Worm (Caenorhabditis elegans) whole organism, young adult: ENCODE measurements around the gene R07B1.8.
A peak's percentile ranks its signal among the peaks of the same experiment; 100 is the strongest.

Experiments used
- B0019.2 ChIP-seq: fragments of 200-800 bp; sonication (Bioruptor generic); conservative IDR thresholded peaks from 2 replicates; pipeline ENCODE4 v1.3.6; 2022; ENCODE audit warnings: missing genetic modification reagents, missing genetic modification characterization, missing compliant biosample characterization
- C17E4.6 ChIP-seq: fragments of 200-800 bp; sonication (Bioruptor generic); IDR thresholded peaks from 2 replicates; pipeline ENCODE4 v1.3.6; 2022; ENCODE audit warnings: missing genetic modification reagents, missing genetic modification characterization, missing compliant biosample characterization
- D2030.7 ChIP-seq: fragments of 200-800 bp; sonication (Bioruptor generic); IDR thresholded peaks from 2 replicates; pipeline ENCODE4 v1.3.6; 2022; ENCODE audit warnings: missing genetic modification reagents, missing genetic modification characterization, missing compliant biosample characterization
- F37B4.10 ChIP-seq: fragments of 200-800 bp; sonication (Bioruptor generic); IDR thresholded peaks from 2 replicates; pipeline ENCODE4 v1.3.6; 2022; ENCODE audit warnings: missing genetic modification characterization, missing compliant biosample characterization
- F55B11.4 ChIP-seq: sonication (generic microtip); optimal IDR thresholded peaks from 2 replicates; lab custom pipeline; 2016; ENCODE audit warnings: missing compliant biosample characterization, missing genetic modification characterization, borderline replicate concordance; ENCODE audit not compliant: insufficient read depth
- F57C9.4 ChIP-seq: sonication (generic microtip); optimal IDR thresholded peaks from 2 replicates; lab custom pipeline; 2017; ENCODE audit warnings: mild to moderate bottlenecking, missing genetic modification characterization, missing compliant biosample characterization
- K12H6.12 ChIP-seq: fragments of 200-800 bp; sonication (Bioruptor generic); optimal IDR thresholded peaks from 2 replicates; lab custom pipeline; 2018; ENCODE audit warnings: mild to moderate bottlenecking, missing genetic modification characterization, missing compliant biosample characterization
- Y67H2A.10 ChIP-seq: fragments of 200-800 bp; sonication (Bioruptor generic); conservative IDR thresholded peaks from 2 replicates; pipeline ENCODE4 v1.3.6; 2022; ENCODE audit warnings: missing genetic modification reagents, missing genetic modification characterization, missing compliant biosample characterization
- Y95B8A.8 ChIP-seq: fragments of 200-800 bp; sonication (Bioruptor generic); IDR thresholded peaks from 2 replicates; pipeline ENCODE4 v1.3.6; 2022; ENCODE audit warnings: missing genetic modification reagents, missing genetic modification characterization, missing compliant biosample characterization
- ZK185.1 ChIP-seq: sonication (generic microtip); optimal IDR thresholded peaks from 2 replicates; lab custom pipeline; 2016; ENCODE audit warnings: mild to moderate bottlenecking, missing genetic modification characterization, missing compliant biosample characterization; ENCODE audit not compliant: poor library complexity, severe bottlenecking
- akir-1 ChIP-seq: fragments of 200-800 bp; sonication (Bioruptor generic); optimal IDR thresholded peaks from 2 replicates; lab custom pipeline; 2018; ENCODE audit warnings: mild to moderate bottlenecking, missing genetic modification characterization, moderate library complexity, missing compliant biosample characterization
- attf-3 ChIP-seq: fragments of 200-800 bp; sonication (Bioruptor generic); conservative IDR thresholded peaks from 2 replicates; pipeline ENCODE4 v1.3.6; 2022; ENCODE audit warnings: missing genetic modification reagents, missing genetic modification characterization, missing compliant biosample characterization
- ccch-3 ChIP-seq: fragments of 200-800 bp; sonication (Bioruptor generic); optimal IDR thresholded peaks from 2 replicates; lab custom pipeline; 2018; ENCODE audit warnings: mild to moderate bottlenecking, missing genetic modification characterization, missing compliant biosample characterization
- cebp-1 ChIP-seq, 2 experiments: fragments of 200-800 bp in 1 of 2; sonication (Bioruptor generic) in 1 of 2; sonication (generic microtip) in 1 of 2; IDR thresholded peaks in 1 of 2; optimal IDR thresholded peaks in 1 of 2; 2 replicates each; pipeline versions ENCODE4 v1.3.6 to Lab custom; 2017 to 2022; ENCODE audit warnings: missing compliant biosample characterization in 2 of 2, missing genetic modification characterization in 2 of 2, mild to moderate bottlenecking in 1 of 2, missing genetic modification reagents in 1 of 2, moderate library complexity in 1 of 2
- cebp-2 ChIP-seq: fragments of 200-800 bp; sonication (Bioruptor generic); IDR thresholded peaks from 2 replicates; pipeline ENCODE4 v1.3.6; 2022; ENCODE audit warnings: missing genetic modification characterization, missing compliant biosample characterization
- ceh-100 ChIP-seq: fragments of 200-800 bp; sonication (Bioruptor generic); IDR thresholded peaks from 2 replicates; pipeline ENCODE4 v1.3.6; 2022; ENCODE audit warnings: missing genetic modification reagents, missing genetic modification characterization, missing compliant biosample characterization
- ceh-27 ChIP-seq: fragments of 200-800 bp; sonication (Bioruptor generic); optimal IDR thresholded peaks from 2 replicates; lab custom pipeline; 2018; ENCODE audit warnings: mild to moderate bottlenecking, missing genetic modification characterization, moderate library complexity, missing compliant biosample characterization
- ceh-40 ChIP-seq: fragments of 200-800 bp; sonication (Bioruptor generic); IDR thresholded peaks from 2 replicates; pipeline ENCODE4 v1.3.6; 2022; ENCODE audit warnings: missing genetic modification characterization, missing compliant biosample characterization
- ceh-58 ChIP-seq: fragments of 200-800 bp; sonication (Bioruptor generic); IDR thresholded peaks from 2 replicates; pipeline ENCODE4 v1.3.6; 2022; ENCODE audit warnings: missing genetic modification characterization, missing compliant biosample characterization
- die-1 ChIP-seq: sonication (generic microtip); optimal IDR thresholded peaks from 2 replicates; lab custom pipeline; 2016; ENCODE audit warnings: missing genotype, mild to moderate bottlenecking, missing genetic modification characterization, missing compliant biosample characterization
- dox-1 ChIP-seq: fragments of 200-800 bp; sonication (Bioruptor generic); IDR thresholded peaks from 2 replicates; pipeline ENCODE4 v1.3.6; 2022; ENCODE audit warnings: missing genetic modification reagents, missing genetic modification characterization, missing compliant biosample characterization
- efl-1 ChIP-seq: fragments of 150-350 bp; optimal IDR thresholded peaks from 2 replicates; lab custom pipeline; 2014; ENCODE audit warnings: missing biosample characterization, missing genetic modification reagents, missing genetic modification characterization
- egrh-3 ChIP-seq: fragments of 200-800 bp; sonication (Bioruptor generic); IDR thresholded peaks from 2 replicates; pipeline ENCODE4 v1.3.6; 2022; ENCODE audit warnings: missing genetic modification reagents, missing genetic modification characterization, missing compliant biosample characterization
- ets-4 ChIP-seq: fragments of 200-800 bp; sonication (Bioruptor generic); optimal IDR thresholded peaks from 2 replicates; lab custom pipeline; 2018; ENCODE audit warnings: mild to moderate bottlenecking, missing genetic modification characterization, missing compliant biosample characterization
- fkh-3 ChIP-seq: sonication (generic microtip); optimal IDR thresholded peaks from 2 replicates; lab custom pipeline; 2016; ENCODE audit warnings: mild to moderate bottlenecking, missing genetic modification characterization, missing compliant biosample characterization
- hlh-26 ChIP-seq: fragments of 200-800 bp; sonication (Bioruptor generic); conservative IDR thresholded peaks from 2 replicates; pipeline ENCODE4 v1.3.6; 2022; ENCODE audit warnings: missing genetic modification reagents, missing genetic modification characterization, missing compliant biosample characterization
- hmg-1.2 ChIP-seq: fragments of 200-800 bp; sonication (Bioruptor generic); IDR thresholded peaks from 2 replicates; pipeline ENCODE4 v1.3.6; 2022; ENCODE audit warnings: missing genetic modification reagents, missing genetic modification characterization, missing compliant biosample characterization
- hmg-20 ChIP-seq: fragments of 200-800 bp; sonication (Bioruptor generic); IDR thresholded peaks from 2 replicates; pipeline ENCODE4 v1.3.6; 2022; ENCODE audit warnings: missing genetic modification reagents, missing genetic modification characterization, missing compliant biosample characterization
- lin-26 ChIP-seq: fragments of 200-800 bp; sonication (Bioruptor generic); IDR thresholded peaks from 2 replicates; pipeline ENCODE4 v1.3.6; 2022; ENCODE audit warnings: missing genetic modification reagents, missing genetic modification characterization, missing compliant biosample characterization
- lir-1 ChIP-seq: fragments of 200-800 bp; sonication (Bioruptor generic); conservative IDR thresholded peaks from 2 replicates; pipeline ENCODE4 v1.3.6; 2022; ENCODE audit warnings: missing genetic modification reagents, missing genetic modification characterization, missing compliant biosample characterization
- madf-10 ChIP-seq: sonication (generic microtip); optimal IDR thresholded peaks from 2 replicates; lab custom pipeline; 2016; ENCODE audit warnings: mild to moderate bottlenecking, missing genetic modification characterization, missing compliant biosample characterization
- mes-4 ChIP-seq: sonication (generic microtip); optimal IDR thresholded peaks from 2 replicates; lab custom pipeline; 2016; ENCODE audit warnings: missing genotype, missing genetic modification characterization, missing compliant biosample characterization
- mxl-1 ChIP-seq: sonication (generic microtip); optimal IDR thresholded peaks from 2 replicates; lab custom pipeline; 2016; ENCODE audit warnings: missing genetic modification characterization, missing compliant biosample characterization
- nfya-1 ChIP-seq: sonication (generic microtip); optimal IDR thresholded peaks from 2 replicates; lab custom pipeline; 2017; ENCODE audit warnings: antibody characterized with exemption, missing compliant biosample characterization, missing genetic modification characterization, borderline replicate concordance; ENCODE audit not compliant: insufficient read depth
- nhr-80 ChIP-seq: sonication (generic microtip); optimal IDR thresholded peaks from 2 replicates; lab custom pipeline; 2016; ENCODE audit warnings: missing genetic modification characterization, missing compliant biosample characterization
- nhr-90 ChIP-seq: sonication (generic microtip); optimal IDR thresholded peaks from 2 replicates; lab custom pipeline; 2016; ENCODE audit warnings: missing genotype, mild to moderate bottlenecking, missing genetic modification characterization, missing compliant biosample characterization
- pha-4 ChIP-seq: fragments of 150-350 bp; sonication (generic microtip); optimal IDR thresholded peaks from 2 replicates; lab custom pipeline; 2014; ENCODE audit warnings: missing biosample characterization, missing genetic modification reagents, missing genetic modification characterization
- rcor-1 ChIP-seq: fragments of 200-800 bp; sonication (Bioruptor generic); IDR thresholded peaks from 2 replicates; pipeline ENCODE4 v1.3.6; 2022; ENCODE audit warnings: missing genetic modification reagents, missing genetic modification characterization, missing compliant biosample characterization
- sdz-38 ChIP-seq: sonication (generic microtip); optimal IDR thresholded peaks from 2 replicates; lab custom pipeline; 2016; ENCODE audit warnings: missing genotype, missing genetic modification characterization, missing compliant biosample characterization
- snpc-1.3 ChIP-seq: sonication (generic microtip); optimal IDR thresholded peaks from 2 replicates; lab custom pipeline; 2017; ENCODE audit warnings: missing genetic modification characterization, mild to moderate bottlenecking, missing compliant biosample characterization, antibody characterized with exemption, moderate library complexity, missing genotype, missing genetic modification reagents; ENCODE audit not compliant: insufficient read depth
- snpc-3.4 ChIP-seq: sonication (generic microtip); optimal IDR thresholded peaks from 2 replicates; lab custom pipeline; 2017; ENCODE audit warnings: missing genetic modification characterization, mild to moderate bottlenecking, missing compliant biosample characterization, antibody characterized with exemption, moderate library complexity, missing genotype, missing genetic modification reagents
- sptf-2 ChIP-seq: fragments of 200-800 bp; sonication (Bioruptor generic); optimal IDR thresholded peaks from 2 replicates; lab custom pipeline; 2018; ENCODE audit warnings: mild to moderate bottlenecking, missing genetic modification characterization, missing compliant biosample characterization
- tbx-9 ChIP-seq: sonication (generic microtip); optimal IDR thresholded peaks from 2 replicates; lab custom pipeline; 2016; ENCODE audit warnings: borderline replicate concordance, missing genetic modification characterization, inconsistent platforms, missing compliant biosample characterization
- unc-130 ChIP-seq: sonication (generic microtip); optimal IDR thresholded peaks from 2 replicates; lab custom pipeline; 2016; ENCODE audit warnings: missing genetic modification reagents, missing genetic modification characterization, missing compliant biosample characterization
- zfh-2 ChIP-seq: fragments of 200-800 bp; sonication (Bioruptor generic); conservative IDR thresholded peaks from 2 replicates; pipeline ENCODE4 v1.3.6; 2022; ENCODE audit warnings: missing genetic modification reagents, missing genetic modification characterization, missing compliant biosample characterization
- zim-3 ChIP-seq: sonication (generic microtip); optimal IDR thresholded peaks from 2 replicates; lab custom pipeline; 2017; ENCODE audit warnings: mild to moderate bottlenecking, missing genetic modification characterization, moderate library complexity, missing compliant biosample characterization
- ztf-28 ChIP-seq: fragments of 200-800 bp; sonication (Bioruptor generic); IDR thresholded peaks from 2 replicates; pipeline ENCODE4 v1.3.6; 2022; ENCODE audit warnings: missing genetic modification reagents, missing genetic modification characterization, missing compliant biosample characterization
- ztf-3 ChIP-seq: fragments of 200-800 bp; sonication (Bioruptor generic); optimal IDR thresholded peaks from 2 replicates; lab custom pipeline; 2018; ENCODE audit warnings: mild to moderate bottlenecking, missing genetic modification characterization, missing compliant biosample characterization

The R07B1.8 gene

DNA sequence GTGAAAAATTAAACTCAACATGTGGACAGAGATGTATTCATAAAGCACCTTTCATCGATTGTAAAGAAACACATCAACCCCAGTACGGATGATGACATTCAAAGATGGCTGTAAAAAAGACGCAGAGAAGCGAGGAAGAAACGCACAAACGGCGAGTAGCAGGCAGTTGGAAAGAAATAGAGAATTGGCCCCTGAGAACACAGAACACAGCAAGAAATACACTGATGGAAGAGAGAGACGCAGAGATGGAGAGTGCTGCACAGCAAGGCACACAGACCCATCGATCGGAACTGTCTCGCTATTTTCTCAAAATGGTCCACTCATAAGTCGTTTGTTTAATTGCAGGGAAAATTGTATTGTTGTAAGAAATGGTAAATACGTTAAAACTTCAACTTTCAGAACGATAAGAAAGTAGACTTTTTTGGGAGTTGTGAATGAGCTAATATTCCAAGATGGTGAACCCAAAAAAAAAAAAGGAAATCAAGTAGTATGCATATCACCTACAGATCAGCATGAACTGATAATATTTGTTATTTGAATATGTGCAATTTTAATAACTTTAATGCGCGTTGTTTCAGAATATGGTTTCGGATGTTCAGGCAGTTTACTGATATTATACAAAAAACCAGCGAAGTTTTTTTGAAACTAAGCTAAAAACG, 49.7 kb downstream of the R07B1.8 start:
- TF ChIP-seq ZK185.1 (tag; lab: Kevin White, UChicago) (peak; percentile 66), tbx-9 (tag; lab: Kevin White, UChicago) (no peak), zfh-2 (peak; percentile 39; the same call in 1 of the 2 replicates), efl-1 (GFP tag; lab: Kevin White, UChicago) (no peak), ceh-27 (GFP tag; lab: Kevin White, UChicago) (peak; percentile 26), snpc-3.4 (tag; lab: Kevin White, UChicago) (no peak), ceh-100 (GFP tag; lab: Robert Waterston, UW) (no peak), mes-4 (no peak), ccch-3 (GFP tag; lab: Kevin White, UChicago) (no peak), hmg-1.2 (GFP tag; lab: Robert Waterston, UW) (peak; percentile 91), pha-4 (tag; lab: Kevin White, UChicago) (no peak), sptf-2 (GFP tag; lab: Kevin White, UChicago) (no peak), sdz-38 (no peak), cebp-2 (GFP tag; lab: Robert Waterston, UW) (no peak), ztf-28 (GFP tag; lab: Robert Waterston, UW) (no peak), lin-26 (GFP tag; lab: Robert Waterston, UW) (no peak), Y67H2A.10 (GFP tag; lab: Robert Waterston, UW) (no peak), unc-130 (GFP tag; lab: Kevin White, UChicago) (no peak), ztf-3 (GFP tag; lab: Kevin White, UChicago) (no peak), zim-3 (no peak), rcor-1 (no peak), F55B11.4 (no peak), F57C9.4 (tag; lab: Kevin White, UChicago) (no peak), dox-1 (GFP tag; lab: Robert Waterston, UW) (0 out of 2 replicates have a peak, but pooled peaks have one; percentile 47), nhr-90 (tag; lab: Kevin White, UChicago) (no peak), ets-4 (no peak), K12H6.12 (tag; lab: Kevin White, UChicago) (peak; percentile 48), B0019.2 (GFP tag; lab: Robert Waterston, UW) (no peak), die-1 (no peak), mxl-1 (tag; lab: Kevin White, UChicago) (no peak), F37B4.10 (GFP tag; lab: Robert Waterston, UW) (no peak), C17E4.6 (GFP tag; lab: Robert Waterston, UW) (no peak), snpc-1.3 (no peak), ceh-58 (GFP tag; lab: Robert Waterston, UW) (no peak), Y95B8A.8 (GFP tag; lab: Robert Waterston, UW) (no peak), lir-1 (GFP tag; lab: Robert Waterston, UW) (no peak), hmg-20 (no peak), hlh-26 (GFP tag; lab: Robert Waterston, UW) (no peak), egrh-3 (no peak), akir-1 (no peak), cebp-1 (GFP tag; IDR thresholded peaks at IDR 0.05; lab: Robert Waterston, UW) (no peak), cebp-1 (tag; optimal IDR thresholded peaks at IDR 0.05; lab: Kevin White, UChicago) (no peak), nhr-80 (tag; lab: Kevin White, UChicago) (peak; percentile 62), madf-10 (no peak), D2030.7 (GFP tag; lab: Robert Waterston, UW) (no peak), fkh-3 (tag; lab: Kevin White, UChicago) (no peak), nfya-1 (tag; lab: Kevin White, UChicago) (no peak), attf-3 (no peak), ceh-40 (GFP tag; lab: Robert Waterston, UW) (no peak)
